Worm (Caenorhabditis elegans) whole organism, L4 larva: ENCODE data around the gene F56C9.6.

Experiments
- T20F7.1 ChIP-seq: fragments of 200-800 bp; sonication (Bioruptor generic); optimal IDR thresholded peaks from 2 replicates; lab custom pipeline; 2018; ENCODE audit warnings: mild to moderate bottlenecking, missing genetic modification characterization, missing compliant biosample characterization
- Y105C5A.15 ChIP-seq: fragments of 200-800 bp; sonication (Bioruptor generic); IDR thresholded peaks from 2 replicates; pipeline ENCODE4 v1.3.6; 2022; ENCODE audit warnings: missing genetic modification characterization, missing compliant biosample characterization
- Y75B8A.6 ChIP-seq: fragments of 200-800 bp; sonication (Bioruptor generic); IDR thresholded peaks from 2 replicates; pipeline ENCODE4 v1.3.6; 2022; ENCODE audit warnings: missing genetic modification reagents, missing genetic modification characterization, missing compliant biosample characterization
- aha-1 ChIP-seq: fragments of 150-350 bp; peaks from one replicate; lab custom pipeline; 2014; ENCODE audit warnings: missing biosample characterization, missing genetic modification characterization
- attf-4 ChIP-seq: sonication (generic microtip); optimal IDR thresholded peaks from 3 replicates; lab custom pipeline; 2017; ENCODE audit warnings: missing biosample characterization, missing genetic modification characterization
- ceh-44 ChIP-seq: fragments of 200-800 bp; sonication (Bioruptor generic); IDR thresholded peaks from 2 replicates; pipeline ENCODE4 v1.3.6; 2022; ENCODE audit warnings: missing genetic modification reagents, missing genetic modification characterization, missing compliant biosample characterization
- ceh-62 ChIP-seq: sonication (generic microtip); optimal IDR thresholded peaks from 2 replicates; lab custom pipeline; 2017; ENCODE audit warnings: missing biosample characterization, missing genetic modification characterization
- daf-12 ChIP-seq: fragments of 150-350 bp; optimal IDR thresholded peaks from 2 replicates; lab custom pipeline; 2014; ENCODE audit warnings: missing biosample characterization, missing genetic modification reagents, missing genetic modification characterization
- daf-16 ChIP-seq, 3 experiments: sonication (generic microtip); optimal IDR thresholded peaks; 2 replicates each; lab custom pipeline; 2016 to 2017; ENCODE audit warnings: missing genetic modification characterization in 3 of 3, missing genetic modification reagents in 3 of 3, mild to moderate bottlenecking in 2 of 3, missing compliant biosample characterization in 2 of 3, missing biosample characterization in 1 of 3, moderate library complexity in 1 of 3
- daf-8 ChIP-seq: fragments of 200-800 bp; sonication (Bioruptor generic); IDR thresholded peaks from 2 replicates; pipeline ENCODE4 v1.3.6; 2022; ENCODE audit warnings: missing genetic modification characterization, missing compliant biosample characterization
- dmd-8 ChIP-seq: fragments of 200-800 bp; sonication (Bioruptor generic); IDR thresholded peaks from 2 replicates; pipeline ENCODE4 v1.3.6; 2022; ENCODE audit warnings: missing genetic modification characterization, missing compliant biosample characterization
- dmd-9 ChIP-seq: fragments of 200-800 bp; sonication (Bioruptor generic); IDR thresholded peaks from 2 replicates; pipeline ENCODE4 v1.3.6; 2022; ENCODE audit warnings: missing genetic modification reagents, missing genetic modification characterization, missing compliant biosample characterization
- dpl-1 ChIP-seq: fragments of 150-350 bp; optimal IDR thresholded peaks from 2 replicates; lab custom pipeline; 2014; ENCODE audit warnings: missing biosample characterization, missing genetic modification reagents, missing genetic modification characterization
- dve-1 ChIP-seq: sonication (generic microtip); optimal IDR thresholded peaks from 2 replicates; lab custom pipeline; 2017; ENCODE audit warnings: antibody characterized with exemption, mild to moderate bottlenecking, missing genetic modification characterization, missing compliant biosample characterization; ENCODE audit not compliant: insufficient read depth
- fkh-10 ChIP-seq: fragments of 150-350 bp; optimal IDR thresholded peaks from 2 replicates; lab custom pipeline; 2014; ENCODE audit warnings: missing biosample characterization, missing genetic modification reagents, missing genetic modification characterization
- gei-8 ChIP-seq: fragments of 200-800 bp; sonication (Bioruptor generic); optimal IDR thresholded peaks from 2 replicates; lab custom pipeline; 2018; ENCODE audit warnings: mild to moderate bottlenecking, missing genetic modification characterization, missing compliant biosample characterization
- hlh-30 ChIP-seq: sonication (generic microtip); optimal IDR thresholded peaks from 2 replicates; lab custom pipeline; 2017; ENCODE audit warnings: antibody characterized with exemption, mild to moderate bottlenecking, missing genetic modification characterization, missing compliant biosample characterization; ENCODE audit not compliant: insufficient read depth
- hmg-1.1 ChIP-seq: fragments of 200-800 bp; sonication (Bioruptor generic); IDR thresholded peaks from 2 replicates; pipeline ENCODE4 v1.3.6; 2022; ENCODE audit warnings: missing genetic modification reagents, missing genetic modification characterization, missing compliant biosample characterization
- lin-1 ChIP-seq: fragments of 200-800 bp; sonication (Bioruptor generic); IDR thresholded peaks from 2 replicates; pipeline ENCODE4 v1.3.6; 2022; ENCODE audit warnings: missing genetic modification reagents, missing genetic modification characterization, missing compliant biosample characterization
- lin-13 ChIP-seq: fragments of 150-350 bp; optimal IDR thresholded peaks from 2 replicates; lab custom pipeline; 2014; ENCODE audit warnings: missing biosample characterization, missing genetic modification reagents, missing genetic modification characterization
- lin-38 ChIP-seq: fragments of 200-800 bp; sonication (Bioruptor generic); IDR thresholded peaks from 2 replicates; pipeline ENCODE4 v1.3.6; 2022; ENCODE audit warnings: missing genetic modification reagents, missing genetic modification characterization, missing compliant biosample characterization
- lsy-2 ChIP-seq, 2 experiments: fragments of 150-350 bp in 1 of 2; sonication (generic microtip) in 1 of 2; optimal IDR thresholded peaks; 2 replicates each; lab custom pipeline; 2014 to 2017; ENCODE audit warnings: missing biosample characterization in 2 of 2, missing genetic modification characterization in 2 of 2
- madf-5 ChIP-seq, 2 experiments: fragments of 200-800 bp; sonication (Bioruptor generic); IDR thresholded peaks; 2 replicates each; pipeline ENCODE4 v1.3.6; 2022; ENCODE audit warnings: missing compliant biosample characterization in 2 of 2, missing genetic modification characterization in 2 of 2
- mep-1 ChIP-seq: fragments of 150-350 bp; sonication (generic microtip); optimal IDR thresholded peaks from 3 replicates; lab custom pipeline; 2014; ENCODE audit warnings: missing biosample characterization, missing genetic modification characterization
- mes-2 ChIP-seq: sonication (generic microtip); optimal IDR thresholded peaks from 2 replicates; lab custom pipeline; 2016; ENCODE audit warnings: missing genotype, mild to moderate bottlenecking, missing genetic modification characterization, missing compliant biosample characterization; ENCODE audit not compliant: poor library complexity, severe bottlenecking
- nhr-102 ChIP-seq: sonication (generic microtip); optimal IDR thresholded peaks from 2 replicates; lab custom pipeline; 2016; ENCODE audit warnings: mild to moderate bottlenecking, missing genetic modification characterization, moderate library complexity, missing compliant biosample characterization
- nhr-11 ChIP-seq: fragments of 150-350 bp; optimal IDR thresholded peaks from 2 replicates; lab custom pipeline; 2014; ENCODE audit warnings: missing biosample characterization, missing genetic modification characterization
- nhr-111 ChIP-seq: fragments of 200-800 bp; sonication (Bioruptor generic); optimal IDR thresholded peaks from 2 replicates; lab custom pipeline; 2018; ENCODE audit warnings: mild to moderate bottlenecking, missing genetic modification characterization, missing compliant biosample characterization
- nhr-28 ChIP-seq: fragments of 150-350 bp; optimal IDR thresholded peaks from 2 replicates; lab custom pipeline; 2014; ENCODE audit warnings: missing biosample characterization, missing genetic modification characterization
- nhr-41 ChIP-seq: fragments of 200-800 bp; sonication (Bioruptor generic); IDR thresholded peaks from 2 replicates; pipeline ENCODE4 v1.3.6; 2022; ENCODE audit warnings: missing genetic modification reagents, missing genetic modification characterization, missing compliant biosample characterization
- nhr-42 ChIP-seq: fragments of 200-800 bp; sonication (Bioruptor generic); IDR thresholded peaks from 2 replicates; pipeline ENCODE4 v1.3.6; 2022; ENCODE audit warnings: missing genetic modification characterization, missing compliant biosample characterization
- nhr-6 ChIP-seq: fragments of 150-350 bp; optimal IDR thresholded peaks from 2 replicates; lab custom pipeline; 2014; ENCODE audit warnings: missing biosample characterization, missing genetic modification characterization
- nhr-77 ChIP-seq: fragments of 150-350 bp; optimal IDR thresholded peaks from 2 replicates; lab custom pipeline; 2014; ENCODE audit warnings: missing biosample characterization, missing genetic modification characterization
- php-3 ChIP-seq: fragments of 200-800 bp; sonication (Bioruptor generic); IDR thresholded peaks from 2 replicates; pipeline ENCODE4 v1.3.6; 2022; ENCODE audit warnings: missing genetic modification reagents, missing genetic modification characterization, missing compliant biosample characterization
- set-16 ChIP-seq: fragments of 200-800 bp; sonication (Bioruptor generic); IDR thresholded peaks from 2 replicates; pipeline ENCODE4 v1.3.6; 2022; ENCODE audit warnings: missing genetic modification reagents, missing genetic modification characterization, missing compliant biosample characterization
- snpc-1.2 ChIP-seq: fragments of 200-800 bp; sonication (Bioruptor generic); IDR thresholded peaks from 2 replicates; pipeline ENCODE4 v1.3.6; 2022; ENCODE audit warnings: missing genetic modification reagents, missing genetic modification characterization, missing compliant biosample characterization
- snpc-4 ChIP-seq: fragments of 150-350 bp; optimal IDR thresholded peaks from 2 replicates; lab custom pipeline; 2014; ENCODE audit warnings: missing biosample characterization, missing genetic modification characterization
- tag-97 ChIP-seq: fragments of 200-800 bp; sonication (Bioruptor generic); IDR thresholded peaks from 2 replicates; pipeline ENCODE4 v1.3.6; 2022; ENCODE audit warnings: missing genetic modification characterization, missing compliant biosample characterization
- unc-39 ChIP-seq: sonication (generic microtip); optimal IDR thresholded peaks from 2 replicates; lab custom pipeline; 2017; ENCODE audit warnings: missing biosample characterization, missing genetic modification characterization
- unc-62 ChIP-seq, 3 experiments: fragments of 150-350 bp in 1 of 3; sonication (generic microtip); optimal IDR thresholded peaks in 2 of 3; peaks in 1 of 3; 1 replicate in 1 of 3; 2 replicates in 2 of 3; lab custom pipeline; 2014 to 2017; ENCODE audit warnings: missing biosample characterization in 3 of 3, missing genetic modification characterization in 3 of 3, missing genetic modification reagents in 3 of 3, missing genotype in 1 of 3
- zag-1 ChIP-seq: fragments of 150-350 bp; optimal IDR thresholded peaks from 2 replicates; lab custom pipeline; 2014; ENCODE audit warnings: missing biosample characterization, missing genetic modification characterization
- zip-2 ChIP-seq: fragments of 150-350 bp; optimal IDR thresholded peaks from 2 replicates; lab custom pipeline; 2014; ENCODE audit warnings: missing biosample characterization, missing genetic modification characterization

F56C9.6 gene

ce11 chrIII:7278491-7278890 is 32.1 kb downstream of the F56C9.6 start (continued):
- TF ChIP-seq dmd-9 (GFP tag; lab: Robert Waterston, UW) (peak; percentile 67; the same call in 1 of the 2 replicates), nhr-102 (tag; lab: Kevin White, UChicago) (peak; percentile 83), snpc-1.2 (0 out of 2 replicates have a peak, but pooled peaks have one; percentile 30), dmd-8 (GFP tag; lab: Robert Waterston, UW) (no peak), attf-4 (tag; lab: Kevin White, UChicago) (no peak), hmg-1.1 (peak; percentile 75), nhr-42 (GFP tag; lab: Robert Waterston, UW) (peak; percentile 81), madf-5 (GFP tag; IDR thresholded peaks at IDR 0.05; lab: Robert Waterston, UW) (no peak), daf-12 (tag; lab: Kevin White, UChicago) (no peak), dpl-1 (GFP tag; lab: Kevin White, UChicago) (peak; percentile 76), unc-39 (tag; lab: Kevin White, UChicago) (no peak), set-16 (no peak), unc-62 (GFP tag; optimal IDR thresholded peaks at IDR 0.05 in 1 of 2; lab: Kevin White, UChicago) (no peak), unc-62 (tag; optimal IDR thresholded peaks at IDR 0.05; lab: Kevin White, UChicago) (no peak), gei-8 (GFP tag; lab: Kevin White, UChicago) (peak; percentile 37), ceh-62 (tag; lab: Kevin White, UChicago) (no peak), fkh-10 (GFP tag; lab: Kevin White, UChicago) (peak; percentile 6), tag-97 (GFP tag; lab: Robert Waterston, UW) (no peak), snpc-4 (tag; lab: Kevin White, UChicago) (peak; percentile 96), ceh-44 (GFP tag; lab: Robert Waterston, UW) (no peak), aha-1 (tag; lab: Kevin White, UChicago) (peak; percentile 52), zag-1 (tag; lab: Kevin White, UChicago) (no peak), nhr-111 (no peak), nhr-11 (tag; lab: Kevin White, UChicago) (peak; percentile 72), php-3 (GFP tag; lab: Robert Waterston, UW) (peak; percentile 70), lin-13 (GFP tag; lab: Kevin White, UChicago) (peak; percentile 56), lin-1 (GFP tag; lab: Robert Waterston, UW) (peak; percentile 84)

ce11 chrIII:7277228-7277627 is 33.3 kb downstream of the F56C9.6 start, which contains the start of the genes spot-1 and B0361.11:
TSS of gene spot-1 (minus strand) at chrIII:7277274.
TSS of gene B0361.11 (plus strand) at chrIII:7277599.
- TF ChIP-seq mes-2 (tag; lab: Kevin White, UChicago) (peak; percentile 63), unc-62 (GFP tag; optimal IDR thresholded peaks at IDR 0.05 in 1 of 2; lab: Kevin White, UChicago) (peak in 1 of 2 experiments; percentile 30), unc-62 (tag; optimal IDR thresholded peaks at IDR 0.05; lab: Kevin White, UChicago) (no peak), daf-8 (GFP tag; lab: Robert Waterston, UW) (no peak), nhr-41 (GFP tag; lab: Robert Waterston, UW) (no peak), nhr-6 (tag; lab: Kevin White, UChicago) (peak; percentile 81), hmg-1.1 (0 out of 2 replicates have a peak, but pooled peaks have one; percentile 9), dpl-1 (GFP tag; lab: Kevin White, UChicago) (peak; percentile 96), lin-38 (GFP tag; lab: Robert Waterston, UW) (peak; percentile 93), nhr-77 (tag; lab: Kevin White, UChicago) (peak; percentile 23), lsy-2 (tag; optimal IDR thresholded peaks at IDR 0.05; lab: Kevin White, UChicago) (peak in 1 of 2 experiments; percentile 78), dve-1 (tag; lab: Kevin White, UChicago) (peak; percentile 52), Y105C5A.15 (GFP tag; lab: Robert Waterston, UW) (no peak), mep-1 (tag; lab: Kevin White, UChicago) (peak; percentile 33), T20F7.1 (GFP tag; lab: Kevin White, UChicago) (peak; percentile 56), hlh-30 (tag; lab: Kevin White, UChicago) (peak; percentile 78), zip-2 (peak; percentile 3), Y75B8A.6 (GFP tag; lab: Robert Waterston, UW) (no peak), ceh-44 (GFP tag; lab: Robert Waterston, UW) (no peak), daf-16 (GFP tag; optimal IDR thresholded peaks at IDR 0.05; lab: Kevin White, UChicago) (no peak), daf-16 (tag; optimal IDR thresholded peaks at IDR 0.05; lab: Kevin White, UChicago) (peak; percentile 28), nhr-28 (peak; percentile 20)
